Fruit fly (Drosophila melanogaster) whole organism, embryonic: ENCODE results near the gene CG11768.

Source experiments
- ATbp ChIP-seq: fragments of 200-800 bp; sonication (Bioruptor generic); optimal IDR thresholded peaks from 2 replicates; lab custom pipeline; 2017; ENCODE audit warnings: missing biosample characterization, mild to moderate bottlenecking, missing genetic modification characterization, missing genetic modification reagents
- Atf-2 ChIP-seq: fragments of 200-800 bp; sonication (Bioruptor generic); optimal IDR thresholded peaks from 2 replicates; lab custom pipeline; 2016; ENCODE audit warnings: missing biosample characterization, missing genetic modification characterization
- CG1024 ChIP-seq: fragments of 200-800 bp; sonication (Bioruptor generic); IDR thresholded peaks from 2 replicates; pipeline ENCODE4 v1.3.6; 2022; ENCODE audit warnings: missing biosample characterization, missing genetic modification characterization
- CG10462 ChIP-seq: fragments of 200-800 bp; sonication (Bioruptor generic); optimal IDR thresholded peaks from 2 replicates; lab custom pipeline; 2016; ENCODE audit warnings: missing biosample characterization, missing genetic modification characterization
- CG11085 ChIP-seq: fragments of 200-800 bp; sonication (Bioruptor generic); IDR thresholded peaks from 2 replicates; pipeline ENCODE4 v1.3.6; 2022; ENCODE audit warnings: missing biosample characterization, missing genetic modification characterization
- CG12155 ChIP-seq: fragments of 200-800 bp; sonication (Bioruptor generic); optimal IDR thresholded peaks from 3 replicates; lab custom pipeline; 2016; ENCODE audit warnings: missing biosample characterization, missing genetic modification characterization
- CG12236 ChIP-seq: fragments of 200-800 bp; sonication (Bioruptor generic); optimal IDR thresholded peaks from 2 replicates; lab custom pipeline; 2016; ENCODE audit warnings: missing biosample characterization, missing genetic modification characterization
- CG13775 ChIP-seq: fragments of 200-800 bp; sonication (Bioruptor generic); optimal IDR thresholded peaks from 3 replicates; lab custom pipeline; 2017; ENCODE audit warnings: missing biosample characterization, mild to moderate bottlenecking, missing genetic modification characterization
- CG1529 ChIP-seq: fragments of 200-800 bp; sonication (Bioruptor generic); optimal IDR thresholded peaks from 3 replicates; lab custom pipeline; 2018; ENCODE audit warnings: missing biosample characterization, missing genetic modification characterization
- CG15479 ChIP-seq: fragments of 200-800 bp; sonication (Bioruptor generic); optimal IDR thresholded peaks from 3 replicates; lab custom pipeline; 2019; ENCODE audit warnings: missing biosample characterization, mild to moderate bottlenecking, missing genetic modification characterization, moderate library complexity
- CG18476 ChIP-seq: fragments of 200-800 bp; sonication (Bioruptor generic); optimal IDR thresholded peaks from 2 replicates; lab custom pipeline; 2016; ENCODE audit warnings: missing biosample characterization, mild to moderate bottlenecking, missing genetic modification characterization
- CG30403 ChIP-seq: fragments of 200-800 bp; sonication (Bioruptor generic); optimal IDR thresholded peaks from 3 replicates; lab custom pipeline; 2016; ENCODE audit warnings: missing biosample characterization, missing genetic modification characterization
- CG3065 ChIP-seq: fragments of 200-800 bp; sonication (Bioruptor generic); optimal IDR thresholded peaks from 2 replicates; lab custom pipeline; 2016; ENCODE audit warnings: missing biosample characterization, missing genetic modification characterization
- CG3163 ChIP-seq: fragments of 200-800 bp; sonication (Bioruptor generic); optimal IDR thresholded peaks from 3 replicates; lab custom pipeline; 2016; ENCODE audit warnings: missing biosample characterization, missing genetic modification characterization
- CG33213 ChIP-seq: fragments of 200-800 bp; sonication (Bioruptor generic); optimal IDR thresholded peaks from 3 replicates; lab custom pipeline; 2016; ENCODE audit warnings: missing biosample characterization, missing genetic modification characterization
- CG3847 ChIP-seq: fragments of 200-800 bp; sonication (Bioruptor generic); IDR thresholded peaks from 2 replicates; pipeline ENCODE4 v1.3.6; 2022; ENCODE audit warnings: missing biosample characterization, missing genetic modification characterization
- CG4730 ChIP-seq: fragments of 200-800 bp; sonication (Bioruptor generic); IDR thresholded peaks from 2 replicates; pipeline ENCODE4 v1.3.6; 2022; ENCODE audit warnings: missing biosample characterization, missing genetic modification characterization
- CG5245 ChIP-seq: fragments of 200-800 bp; sonication (Bioruptor generic); optimal IDR thresholded peaks from 3 replicates; lab custom pipeline; 2016; ENCODE audit warnings: missing biosample characterization, missing genetic modification characterization
- CG6813 ChIP-seq: fragments of 200-800 bp; sonication (Bioruptor generic); optimal IDR thresholded peaks from 2 replicates; lab custom pipeline; 2017; ENCODE audit warnings: missing biosample characterization, missing genetic modification characterization, mild to moderate bottlenecking, moderate library complexity, missing genetic modification reagents
- CG7357 ChIP-seq: fragments of 200-800 bp; sonication (Bioruptor generic); IDR thresholded peaks from 3 replicates; pipeline ENCODE4 v1.3.6; 2022; ENCODE audit warnings: missing biosample characterization, missing genetic modification characterization
- CG8924 ChIP-seq: fragments of 200-800 bp; optimal IDR thresholded peaks from 3 replicates; lab custom pipeline; 2019; ENCODE audit warnings: missing biosample characterization, mild to moderate bottlenecking, missing genetic modification characterization, moderate library complexity
- D ChIP-seq, 2 experiments: fragments of 200-800 bp in 1 of 2; fragments of >200 bp in 1 of 2; sonication (Bioruptor generic) in 1 of 2; optimal IDR thresholded peaks; 2 replicates in 1 of 2; 3 replicates in 1 of 2; lab custom pipeline; 2017; ENCODE audit warnings: mild to moderate bottlenecking in 1 of 2, missing biosample characterization in 1 of 2, missing genetic modification characterization in 1 of 2, missing genetic modification reagents in 1 of 2
- Elba2 ChIP-seq: fragments of 200-800 bp; sonication (Bioruptor generic); optimal IDR thresholded peaks from 3 replicates; lab custom pipeline; 2016; ENCODE audit warnings: missing biosample characterization, missing genetic modification characterization
- H15 ChIP-seq: fragments of 200-800 bp; sonication (Bioruptor generic); IDR thresholded peaks from 3 replicates; pipeline ENCODE4 v1.3.6; 2022; ENCODE audit warnings: missing biosample characterization, missing genetic modification characterization
- Hsf ChIP-seq: fragments of 200-800 bp; sonication (Bioruptor generic); optimal IDR thresholded peaks from 3 replicates; lab custom pipeline; 2016; ENCODE audit warnings: missing biosample characterization, missing genetic modification characterization
- Lhr ChIP-seq: fragments of 200-800 bp; sonication (Bioruptor generic); optimal IDR thresholded peaks from 3 replicates; lab custom pipeline; 2017; ENCODE audit warnings: mild to moderate bottlenecking, missing biosample characterization, missing genetic modification reagents, missing genetic modification characterization
- Oaz ChIP-seq: fragments of 200-800 bp; sonication (Bioruptor generic); IDR thresholded peaks from 2 replicates; pipeline ENCODE4 v1.3.6; 2022; ENCODE audit warnings: missing biosample characterization, missing genetic modification characterization
- Pdp1 ChIP-seq, 2 experiments: fragments of 200-800 bp; sonication (Bioruptor generic); optimal IDR thresholded peaks; 3 replicates each; lab custom pipeline; 2016; ENCODE audit warnings: missing biosample characterization in 2 of 2, missing genetic modification characterization in 2 of 2, mild to moderate bottlenecking in 1 of 2, moderate library complexity in 1 of 2
- Ravus ChIP-seq: fragments of 200-800 bp; sonication (Bioruptor generic); IDR thresholded peaks from 2 replicates; pipeline ENCODE4 v1.3.6; 2022; ENCODE audit warnings: missing biosample characterization, missing genetic modification characterization
- Sin3A ChIP-seq: fragments of >200 bp; optimal IDR thresholded peaks from 2 replicates; lab custom pipeline; 2018
- Sox102F ChIP-seq: fragments of 200-800 bp; sonication (Bioruptor generic); optimal IDR thresholded peaks from 2 replicates; lab custom pipeline; 2018; ENCODE audit warnings: missing biosample characterization, mild to moderate bottlenecking, missing genetic modification characterization, moderate library complexity
- Spps ChIP-seq: fragments of 200-800 bp; sonication (Bioruptor generic); optimal IDR thresholded peaks from 2 replicates; lab custom pipeline; 2018; ENCODE audit warnings: missing biosample characterization, mild to moderate bottlenecking, missing genetic modification characterization
- TFAM ChIP-seq: fragments of 200-800 bp; sonication (Bioruptor generic); optimal IDR thresholded peaks from 2 replicates; lab custom pipeline; 2017; ENCODE audit warnings: missing biosample characterization, missing genetic modification characterization, inconsistent platforms
- cato ChIP-seq: fragments of 200-800 bp; sonication (Bioruptor generic); optimal IDR thresholded peaks from 2 replicates; lab custom pipeline; 2016; ENCODE audit warnings: missing biosample characterization, missing genetic modification characterization, borderline replicate concordance
- caup ChIP-seq: fragments of 200-800 bp; sonication (Bioruptor generic); optimal IDR thresholded peaks from 3 replicates; lab custom pipeline; 2017; ENCODE audit warnings: missing biosample characterization, mild to moderate bottlenecking, missing genetic modification characterization, moderate library complexity; ENCODE audit not compliant: severe bottlenecking
- dm ChIP-seq: fragments of 200-800 bp; sonication (Bioruptor generic); optimal IDR thresholded peaks from 3 replicates; lab custom pipeline; 2016; ENCODE audit warnings: missing biosample characterization, missing genetic modification characterization
- emc ChIP-seq: fragments of 200-800 bp; sonication (Bioruptor generic); optimal IDR thresholded peaks from 2 replicates; lab custom pipeline; 2016; ENCODE audit warnings: missing biosample characterization, missing genetic modification characterization
- fd64A ChIP-seq: fragments of 200-800 bp; sonication (Bioruptor generic); optimal IDR thresholded peaks from 3 replicates; lab custom pipeline; 2018; ENCODE audit warnings: missing biosample characterization, mild to moderate bottlenecking, missing genetic modification characterization
- grau ChIP-seq: fragments of 200-800 bp; optimal IDR thresholded peaks from 3 replicates; lab custom pipeline; 2019; ENCODE audit warnings: missing biosample characterization, mild to moderate bottlenecking, missing genetic modification characterization, moderate library complexity
- jumu ChIP-seq: fragments of 200-800 bp; sonication (Bioruptor generic); optimal IDR thresholded peaks from 3 replicates; lab custom pipeline; 2016; ENCODE audit warnings: missing biosample characterization, missing genetic modification characterization
- kni ChIP-seq: fragments of 200-800 bp; sonication (Bioruptor generic); optimal IDR thresholded peaks from 3 replicates; lab custom pipeline; 2017; ENCODE audit warnings: mild to moderate bottlenecking, missing biosample characterization, missing genetic modification reagents, missing genetic modification characterization
- nerfin-2 ChIP-seq: fragments of 200-800 bp; sonication (Bioruptor generic); IDR thresholded peaks from 2 replicates; pipeline ENCODE4 v1.3.6; 2022; ENCODE audit warnings: missing biosample characterization, missing genetic modification characterization; ENCODE audit not compliant: partially characterized antibody
- p53 ChIP-seq: fragments of 200-800 bp; sonication (Bioruptor generic); optimal IDR thresholded peaks from 2 replicates; lab custom pipeline; 2016; ENCODE audit warnings: missing biosample characterization, missing genetic modification characterization
- row ChIP-seq: fragments of 200-800 bp; sonication (Bioruptor generic); IDR thresholded peaks from 3 replicates; pipeline ENCODE4 v1.3.6; 2022; ENCODE audit warnings: missing biosample characterization, missing genetic modification characterization
- slp2 ChIP-seq: fragments of 200-800 bp; sonication (Bioruptor generic); optimal IDR thresholded peaks from 2 replicates; lab custom pipeline; 2016; ENCODE audit warnings: missing biosample characterization, missing genetic modification characterization
- vnd ChIP-seq: fragments of 200-800 bp; sonication (Bioruptor generic); IDR thresholded peaks from 3 replicates; pipeline ENCODE4 v1.3.6; 2022; ENCODE audit warnings: missing biosample characterization, missing genetic modification characterization; ENCODE audit not compliant: partially characterized antibody
- yki ChIP-seq: fragments of >200 bp; optimal IDR thresholded peaks from 3 replicates; lab custom pipeline; 2018
- z ChIP-seq: fragments of 200-800 bp; sonication (Bioruptor generic); IDR thresholded peaks from 3 replicates; pipeline ENCODE4 v1.3.6; 2022; ENCODE audit warnings: missing biosample characterization, missing genetic modification characterization
- zen2 ChIP-seq: fragments of 200-800 bp; sonication (Bioruptor generic); IDR thresholded peaks from 3 replicates; pipeline ENCODE4 v1.3.6; 2022; ENCODE audit warnings: missing biosample characterization, missing genetic modification characterization; ENCODE audit not compliant: partially characterized antibody

CG11768 gene

dm6 chr3R:8810397-8811184 is 42.6 kb upstream of the CG11768 start (continued):
- peak; percentile 94 for TF ChIP-seq CG6813 (GFP tag; lab: Kevin White, UChicago)
- no peak for TF ChIP-seq CG30403
- TF ChIP-seq CG1024 (GFP tag; lab: Robert Waterston, UW): peak; percentile 61; the same call in 1 of the 2 replicates
- TF ChIP-seq kni: peak; percentile 99
- TF ChIP-seq CG11085 (GFP tag; lab: Robert Waterston, UW): peak; percentile 30; the same call in 1 of the 2 replicates
- TF ChIP-seq ATbp: peak; percentile 98
- 0 out of 3 replicates have a peak, but pooled peaks have one; percentile 16 for TF ChIP-seq H15 (GFP tag; lab: Robert Waterston, UW)
- peak; percentile 90 for TF ChIP-seq CG1529 (GFP tag; lab: Kevin White, UChicago)
- peak; percentile 59 for TF ChIP-seq dm (GFP tag; lab: Kevin White, UChicago)
- TF ChIP-seq CG33213 (GFP tag; lab: Kevin White, UChicago): peak; percentile 84
- peak; percentile 18 for TF ChIP-seq CG13775 (GFP tag; lab: Kevin White, UChicago)
- peak; percentile 38 for TF ChIP-seq jumu
- TF ChIP-seq CG12155 (GFP tag; lab: Kevin White, UChicago): no peak
- no peak for TF ChIP-seq Elba2
- TF ChIP-seq Pdp1 (GFP tag; optimal IDR thresholded peaks at IDR 0.05; lab: Kevin White, UChicago): peak in 1 of 2 experiments; percentile 95
- peak; percentile 51 for TF ChIP-seq TFAM (GFP tag; lab: Kevin White, UChicago)
- TF ChIP-seq CG3065 (GFP tag; lab: Kevin White, UChicago): peak; percentile 71
- TF ChIP-seq fd64A (GFP tag; lab: Kevin White, UChicago): peak; percentile 97
- no peak for TF ChIP-seq slp2 (GFP tag; lab: Kevin White, UChicago)
- TF ChIP-seq CG18476 (GFP tag; lab: Kevin White, UChicago): peak; percentile 63
- TF ChIP-seq CG3163 (GFP tag; lab: Kevin White, UChicago): peak; percentile 57
- peak; percentile 63; the same call in 1 of the 3 replicates for TF ChIP-seq z (GFP tag; lab: Robert Waterston, UW)
- peak; percentile 66 for TF ChIP-seq Sox102F (GFP tag; lab: Kevin White, UChicago)
- no peak for TF ChIP-seq yki
- TF ChIP-seq CG7357 (GFP tag; lab: Robert Waterston, UW): peak; percentile 53; the same call in 2 of the 3 replicates
- peak; percentile 62 for TF ChIP-seq p53 (GFP tag; lab: Kevin White, UChicago)
- peak; percentile 88 for TF ChIP-seq CG12236 (GFP tag; lab: Kevin White, UChicago)
- no peak for TF ChIP-seq CG3847
- no peak for TF ChIP-seq D (optimal IDR thresholded peaks at IDR 0.05; lab: Kevin White, UChicago)
- peak; percentile 61 for TF ChIP-seq D (GFP tag; optimal IDR thresholded peaks at IDR 0.05; lab: Kevin White, UChicago)
- peak; percentile 17 for TF ChIP-seq CG5245 (GFP tag; lab: Kevin White, UChicago)
- TF ChIP-seq CG8924 (tag; lab: Kevin White, UChicago): peak; percentile 67
- no peak for TF ChIP-seq zen2
- TF ChIP-seq Hsf: peak; percentile 27
- TF ChIP-seq CG10462 (GFP tag; lab: Kevin White, UChicago): peak; percentile 63
- peak; percentile 19; the same call in 1 of the 2 replicates for TF ChIP-seq CG4730 (GFP tag; lab: Robert Waterston, UW)
- peak; percentile 81 for TF ChIP-seq Lhr (GFP tag; lab: Kevin White, UChicago)
- TF ChIP-seq Ravus (GFP tag; lab: Robert Waterston, UW): 0 out of 2 replicates have a peak, but pooled peaks have one; percentile 0
- no peak; the same call in 2 of the 3 replicates for TF ChIP-seq row (GFP tag; lab: Robert Waterston, UW)
- no peak for TF ChIP-seq cato (GFP tag; lab: Kevin White, UChicago)
- peak; percentile 33 for TF ChIP-seq Spps (tag; lab: Kevin White, UChicago)
- no peak for TF ChIP-seq Oaz (GFP tag; lab: Robert Waterston, UW)
- TF ChIP-seq caup (GFP tag; lab: Kevin White, UChicago): peak; percentile 93
- peak; percentile 52 for TF ChIP-seq Atf-2 (GFP tag; lab: Kevin White, UChicago)
- peak; percentile 25 for TF ChIP-seq emc (GFP tag; lab: Kevin White, UChicago)
- TF ChIP-seq vnd (GFP tag; lab: Robert Waterston, UW): no peak
- no peak for TF ChIP-seq nerfin-2
- TF ChIP-seq CG15479 (GFP tag; lab: Kevin White, UChicago): peak; percentile 88
- TF ChIP-seq Sin3A (lab: Kevin White, UChicago): no peak
- peak; percentile 57 for TF ChIP-seq grau (tag; lab: Kevin White, UChicago)
